Worm (Caenorhabditis elegans): Measurements from ENCODE around the gene hmgr-1.

DNA sequence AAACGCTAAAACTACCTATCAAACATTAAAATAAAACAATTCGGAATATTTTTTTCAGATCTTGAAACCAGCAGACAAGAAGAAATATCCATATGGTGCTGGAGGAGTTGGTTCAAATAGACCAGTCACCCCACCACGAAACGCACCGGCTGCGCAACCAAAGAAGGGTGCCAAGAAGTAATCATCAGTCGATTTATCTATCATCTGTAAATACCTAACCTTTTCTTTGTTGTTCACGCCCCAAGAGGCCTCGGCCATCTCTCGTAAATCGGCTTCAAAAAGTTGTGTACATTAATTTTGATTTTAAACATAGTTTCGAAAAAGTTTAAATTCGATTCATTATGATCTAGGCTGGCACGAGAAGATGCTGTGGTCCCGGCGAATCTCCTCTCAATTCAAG is 21.3 kb upstream of the hmgr-1 start:
- no peak for TF ChIP-seq ama-1 (optimal IDR thresholded peaks at IDR 0.05)
- TF ChIP-seq aly-1 (tag; optimal IDR thresholded peaks at IDR 0.05), result no peak
- TF ChIP-seq ceh-13 (GFP tag; optimal IDR thresholded peaks at IDR 0.05), result no peak
- no peak for TF ChIP-seq tbx-37 (GFP tag; conservative IDR thresholded peaks at IDR 0.05)
- no peak for TF ChIP-seq ets-7 (tag; optimal IDR thresholded peaks at IDR 0.05)
- no peak for TF ChIP-seq sea-1 (GFP tag; conservative IDR thresholded peaks at IDR 0.05)

Data from whole organism, early embryonic.